Worm (Caenorhabditis elegans): ENCODE results near the gene gpla-1.
A peak's percentile ranks its signal among the peaks of the same experiment; 100 is the strongest.

Gene gpla-1

DNA sequence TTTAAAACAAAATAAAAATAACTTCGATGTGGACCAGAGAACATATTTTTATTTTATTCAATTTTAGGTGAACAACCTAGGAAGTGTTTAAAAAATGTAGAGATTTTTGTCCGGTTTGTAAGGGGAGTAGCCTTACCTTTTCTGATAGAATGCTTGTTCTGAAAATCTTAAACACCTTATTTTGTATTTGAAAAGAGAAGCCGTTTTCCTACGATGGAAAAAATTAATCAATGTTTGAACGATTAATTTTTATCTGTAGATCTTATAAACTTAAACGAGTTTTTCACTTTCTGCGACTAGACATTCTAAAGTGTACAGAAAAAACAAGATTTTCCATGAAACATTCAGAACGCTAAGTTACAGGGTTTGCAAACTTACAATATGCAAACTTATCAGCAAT lies 4.7 kb upstream of the gpla-1 start, which contains the start of gene F58H1.6:
Gene F58H1.6, plus strand, starts transcription at position 301 of the 400 bp plus-strand sequence.
- TF ChIP-seq hlh-30 (tag; optimal IDR thresholded peaks at IDR 0.05; ENCODE audit: insufficient read depth) (no peak), nhr-11 (tag; optimal IDR thresholded peaks at IDR 0.05) (no peak), unc-3 (GFP tag; conservative IDR thresholded peaks at IDR 0.05) (no peak), unc-3 (tag; optimal IDR thresholded peaks at IDR 0.05) (no peak), hlh-15 (tag; optimal IDR thresholded peaks at IDR 0.05) (no peak), unc-86 (tag; optimal IDR thresholded peaks at IDR 0.05) (no peak), gmeb-2 (tag; optimal IDR thresholded peaks at IDR 0.05) (no peak), ceh-24 (tag; optimal IDR thresholded peaks at IDR 0.05) (no peak), elt-2 (tag; optimal IDR thresholded peaks at IDR 0.05) (no peak), eyg-1 (tag; optimal IDR thresholded peaks at IDR 0.05) (no peak), fkh-10 (GFP tag; optimal IDR thresholded peaks at IDR 0.05) (no peak), sdc-2 (tag; optimal IDR thresholded peaks at IDR 0.05) (no peak), madf-2 (tag; optimal IDR thresholded peaks at IDR 0.05) (no peak), C38D4.7 (GFP tag; optimal IDR thresholded peaks at IDR 0.05) (no peak)

DNA sequence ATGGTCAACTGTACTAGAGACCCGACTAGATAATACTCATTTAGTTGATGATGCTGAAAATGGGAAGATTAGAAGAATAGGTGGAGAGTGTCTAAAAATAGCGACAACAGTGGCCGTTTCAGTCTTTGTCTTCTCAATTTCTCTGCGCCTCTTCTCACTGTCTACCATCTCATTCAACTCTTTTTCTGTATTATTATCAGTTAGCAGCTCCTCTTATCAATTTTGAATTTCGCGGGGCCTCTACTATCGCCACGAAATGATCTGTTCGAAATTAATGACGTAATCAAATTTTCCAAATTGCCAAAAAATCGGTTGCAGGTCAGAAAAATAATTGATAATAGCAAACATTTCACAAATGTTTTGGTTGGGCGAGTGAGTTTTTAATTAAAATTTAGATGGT lies 4.1 kb upstream of the gpla-1 start:
- TF ChIP-seq dve-1 (tag; optimal IDR thresholded peaks at IDR 0.05) (peak; percentile 7), ceh-34 (tag; optimal IDR thresholded peaks at IDR 0.05) (no peak), ceh-19 (GFP tag; optimal IDR thresholded peaks at IDR 0.05) (no peak), ama-1 (optimal IDR thresholded peaks at IDR 0.05) (no peak), ceh-6 (GFP tag; optimal IDR thresholded peaks at IDR 0.05) (no peak), ceh-30 (tag; optimal IDR thresholded peaks at IDR 0.05) (no peak), pqm-1 (tag; optimal IDR thresholded peaks at IDR 0.05) (peak; percentile 34), hlh-8 (tag; optimal IDR thresholded peaks at IDR 0.05) (no peak), elt-2 (tag; optimal IDR thresholded peaks at IDR 0.05) (peak; percentile 92), ceh-48 (tag; optimal IDR thresholded peaks at IDR 0.05) (no peak), pha-4 (tag; optimal IDR thresholded peaks at IDR 0.05) (no peak), nfya-1 (tag; optimal IDR thresholded peaks at IDR 0.05) (no peak), sdc-2 (tag; optimal IDR thresholded peaks at IDR 0.05) (no peak)

DNA sequence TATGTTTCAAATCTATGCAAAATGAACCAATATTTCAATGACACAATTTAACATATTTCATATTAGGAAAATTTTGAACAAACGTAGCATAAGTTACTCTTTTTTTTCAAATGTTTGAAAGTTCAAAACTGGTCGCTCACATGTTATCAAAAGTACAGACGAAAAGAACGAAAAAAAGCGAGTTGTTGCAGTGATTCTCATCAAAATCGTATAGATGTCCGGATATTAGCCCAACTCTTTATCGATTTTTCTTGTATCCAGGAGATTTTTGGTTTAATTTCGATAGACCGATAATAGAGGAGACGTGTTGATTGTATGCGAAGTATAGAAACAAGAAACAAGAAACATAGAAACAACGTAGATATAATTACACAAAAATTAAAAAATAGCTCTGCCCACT lies 2.7 kb upstream of the gpla-1 start:
- TF ChIP-seq unc-42 (tag; optimal IDR thresholded peaks at IDR 0.05) (no peak), odd-2 (tag; optimal IDR thresholded peaks at IDR 0.05) (no peak), nhr-11 (tag; optimal IDR thresholded peaks at IDR 0.05) (no peak), lim-6 (tag; optimal IDR thresholded peaks at IDR 0.05) (no peak), rnt-1 (tag; optimal IDR thresholded peaks at IDR 0.05) (no peak), elt-2 (tag; optimal IDR thresholded peaks at IDR 0.05) (no peak), ceh-31 (tag; optimal IDR thresholded peaks at IDR 0.05) (no peak), ceh-19 (GFP tag; optimal IDR thresholded peaks at IDR 0.05) (no peak), hlh-30 (tag; optimal IDR thresholded peaks at IDR 0.05; ENCODE audit: insufficient read depth) (no peak)

DNA sequence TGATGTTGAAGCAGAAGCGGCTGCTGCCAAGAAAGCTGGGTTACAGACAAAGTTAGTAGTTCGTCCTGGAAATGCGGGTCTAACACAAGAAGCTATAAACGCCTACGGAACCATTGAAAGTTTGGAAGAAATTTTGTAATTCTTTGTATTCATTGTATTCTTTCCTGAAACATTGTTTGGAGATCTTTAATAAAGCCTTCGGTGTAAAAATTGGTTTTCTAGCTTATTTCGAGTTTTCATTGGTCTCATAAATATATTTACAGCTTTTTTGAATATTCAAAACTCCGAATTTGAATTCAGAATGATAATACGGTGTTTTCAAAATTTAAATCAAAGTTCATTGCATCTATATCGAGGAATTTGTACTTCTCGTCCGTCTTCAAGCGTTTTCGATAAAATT lies 2.8 kb downstream of the gpla-1 start, which contains the start of gene F58H1.8:
Gene F58H1.8, plus strand, starts transcription at position 301 of the 400 bp plus-strand sequence.
- TF ChIP-seq ceh-18 (tag; optimal IDR thresholded peaks at IDR 0.05) (no peak), gmeb-2 (tag; optimal IDR thresholded peaks at IDR 0.05) (no peak), K09A11.1 (tag; optimal IDR thresholded peaks at IDR 0.05; ENCODE audit: insufficient read depth) (no peak), unc-55 (GFP tag; optimal IDR thresholded peaks at IDR 0.05) (no peak), hlh-30 (tag; optimal IDR thresholded peaks at IDR 0.05; ENCODE audit: insufficient read depth) (no peak), C08G9.2 (tag; optimal IDR thresholded peaks at IDR 0.05) (no peak), ceh-24 (tag; optimal IDR thresholded peaks at IDR 0.05) (no peak), ceh-19 (GFP tag; optimal IDR thresholded peaks at IDR 0.05) (no peak), rnt-1 (tag; optimal IDR thresholded peaks at IDR 0.05) (no peak), eyg-1 (tag; optimal IDR thresholded peaks at IDR 0.05) (no peak), syd-9 (tag; optimal IDR thresholded peaks at IDR 0.05) (no peak), pqm-1 (tag; optimal IDR thresholded peaks at IDR 0.05) (no peak)

All from whole organism, late embryonic.